Fruit fly (Drosophila melanogaster): Measurements from ENCODE around the gene CG34435.
A peak's percentile ranks its signal among the peaks of the same experiment; 100 is the strongest.

dm6 chrX:5639083-5639482, 24.8 kb upstream of the CG34435 start:
- TF ChIP-seq acj6 (GFP tag; optimal IDR thresholded peaks at IDR 0.05) (peak; percentile 6), lz (GFP tag; optimal IDR thresholded peaks at IDR 0.05) (peak; percentile 12), esn (GFP tag; optimal IDR thresholded peaks at IDR 0.05) (peak; percentile 41), CG10631 (GFP tag; optimal IDR thresholded peaks at IDR 0.05) (peak; percentile 4)
